Fruit fly (Drosophila melanogaster): ENCODE results near the gene CG11714.

DNA sequence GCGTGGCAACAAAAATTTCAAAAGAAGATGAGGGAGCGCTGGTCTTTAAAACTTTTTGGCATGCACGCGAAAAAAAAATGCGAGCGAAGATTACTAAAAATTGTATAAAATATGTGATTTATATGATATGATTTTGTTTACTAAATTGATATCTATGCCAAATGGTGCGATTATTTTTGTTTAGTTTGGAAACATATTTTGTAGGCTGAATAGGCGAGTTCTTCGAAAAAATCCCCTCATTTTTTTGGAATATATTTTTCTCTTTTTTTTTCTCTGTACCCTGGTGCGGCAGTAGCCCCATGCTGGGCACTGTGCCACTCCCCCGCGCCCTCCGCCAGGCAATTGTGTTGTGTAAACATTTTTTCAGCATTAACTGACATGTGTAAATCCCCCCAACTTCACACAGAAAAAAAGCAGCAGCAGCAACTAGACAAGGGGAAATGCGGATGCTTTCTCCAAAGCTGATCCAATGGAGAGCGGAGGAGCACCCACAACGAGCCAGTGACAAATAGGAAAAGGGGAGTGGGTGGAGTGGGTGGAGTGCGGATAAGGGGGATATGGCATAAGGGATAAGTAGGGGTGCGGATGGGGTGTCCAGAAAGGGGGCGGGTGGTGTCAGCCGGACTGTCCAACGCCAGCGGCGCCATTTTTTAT is 36.4 kb downstream of the CG11714 start:
- TF ChIP-seq pan (optimal IDR thresholded peaks at IDR 0.05) (no peak), EcR (GFP tag; optimal IDR thresholded peaks at IDR 0.05) (no peak)
